Worm (Caenorhabditis elegans) whole organism, L1 larva: ENCODE data around the gene spat-2.
A peak's percentile ranks its signal among the peaks of the same experiment; 100 is the strongest.
"Not testable (repeated sequence)": the region's sequence is repeated elsewhere in the genome, so short reads cannot be mapped to it uniquely, and the experiment has no call there.

ENCODE experiments used
- C16A3.4 ChIP-seq: fragments of 150-350 bp; optimal IDR thresholded peaks from 2 replicates; lab custom pipeline; 2014; ENCODE audit warnings: missing biosample characterization, missing genetic modification characterization
- F16B12.6 ChIP-seq: fragments of 150-350 bp; optimal IDR thresholded peaks from 2 replicates; lab custom pipeline; 2014; ENCODE audit warnings: missing biosample characterization, missing genetic modification characterization
- Y116A8C.19 ChIP-seq: sonication (generic microtip); optimal IDR thresholded peaks from 2 replicates; lab custom pipeline; 2016; ENCODE audit warnings: missing compliant biosample characterization, missing genetic modification characterization, borderline replicate concordance
- blmp-1 ChIP-seq: fragments of 150-350 bp; optimal IDR thresholded peaks from 2 replicates; lab custom pipeline; 2014; ENCODE audit warnings: missing biosample characterization, missing genetic modification characterization
- ceh-82 ChIP-seq, 3 experiments: fragments of 150-350 bp in 1 of 3; sonication (generic microtip) in 2 of 3; optimal IDR thresholded peaks; 2 replicates each; lab custom pipeline; 2014 to 2017; ENCODE audit warnings: missing biosample characterization in 3 of 3, missing genetic modification characterization in 3 of 3
- ceh-88 ChIP-seq: fragments of 200-800 bp; sonication (Bioruptor generic); IDR thresholded peaks from 2 replicates; pipeline ENCODE4 v1.3.6; 2022; ENCODE audit warnings: missing genetic modification characterization, missing compliant biosample characterization
- ces-1 ChIP-seq: fragments of 150-350 bp; optimal IDR thresholded peaks from 2 replicates; lab custom pipeline; 2014; ENCODE audit warnings: missing biosample characterization, missing genetic modification reagents, missing genetic modification characterization
- dpl-1 ChIP-seq, 3 experiments: fragments of 150-350 bp in 2 of 3; sonication (generic microtip) in 1 of 3; optimal IDR thresholded peaks; 2 replicates each; lab custom pipeline; 2014 to 2017; ENCODE audit warnings: missing biosample characterization in 3 of 3, missing genetic modification characterization in 3 of 3, missing genetic modification reagents in 3 of 3
- efl-1 ChIP-seq, 4 experiments: fragments of 150-350 bp; optimal IDR thresholded peaks in 3 of 4; peaks in 1 of 4; 1 replicate in 1 of 4; 2 replicates in 3 of 4; lab custom pipeline; 2014; ENCODE audit warnings: missing biosample characterization in 2 of 4, missing genetic modification characterization in 2 of 4, missing genetic modification reagents in 2 of 4
- elt-2 ChIP-seq: sonication (generic microtip); optimal IDR thresholded peaks from 2 replicates; lab custom pipeline; 2016; ENCODE audit warnings: missing genetic modification characterization, mild to moderate bottlenecking, inconsistent platforms, missing compliant biosample characterization, missing genetic modification reagents
- elt-3 ChIP-seq, 6 experiments: fragments of 150-350 bp in 1 of 6; sonication (generic microtip); optimal IDR thresholded peaks; 2 replicates each; lab custom pipeline; 2017 to 2018; ENCODE audit warnings: missing biosample characterization in 6 of 6, missing genetic modification characterization in 6 of 6, inconsistent platforms in 1 of 6
- ets-5 ChIP-seq: fragments of 200-800 bp; sonication (Bioruptor generic); IDR thresholded peaks from 2 replicates; pipeline ENCODE4 v1.3.6; 2022; ENCODE audit warnings: missing genetic modification characterization, missing compliant biosample characterization
- fkh-10 ChIP-seq: sonication (generic microtip); optimal IDR thresholded peaks from 2 replicates; lab custom pipeline; 2017; ENCODE audit warnings: missing biosample characterization, missing genetic modification reagents, missing genetic modification characterization
- fkh-8 ChIP-seq: sonication (generic microtip); optimal IDR thresholded peaks from 2 replicates; lab custom pipeline; 2016; ENCODE audit warnings: mild to moderate bottlenecking, missing genetic modification characterization, missing compliant biosample characterization
- hlh-17 ChIP-seq: fragments of 200-800 bp; sonication (Bioruptor generic); optimal IDR thresholded peaks from 2 replicates; lab custom pipeline; 2018; ENCODE audit warnings: missing genetic modification characterization, mild to moderate bottlenecking, missing compliant biosample characterization, moderate library complexity, borderline replicate concordance
- isw-1 ChIP-seq: fragments of 200-800 bp; sonication (Bioruptor generic); IDR thresholded peaks from 2 replicates; pipeline ENCODE4 v1.3.6; 2022; ENCODE audit warnings: missing genetic modification characterization, missing compliant biosample characterization
- jun-1 ChIP-seq: fragments of 150-350 bp; optimal IDR thresholded peaks from 2 replicates; lab custom pipeline; 2014; ENCODE audit warnings: missing biosample characterization, missing genetic modification reagents, missing genetic modification characterization
- lin-14 ChIP-seq: fragments of 200-800 bp; sonication (Bioruptor generic); optimal IDR thresholded peaks from 2 replicates; lab custom pipeline; 2018; ENCODE audit warnings: mild to moderate bottlenecking, missing genetic modification characterization, moderate library complexity, missing compliant biosample characterization
- lin-15B ChIP-seq: fragments of 150-350 bp; sonication (generic microtip); optimal IDR thresholded peaks from 3 replicates; lab custom pipeline; 2014; ENCODE audit warnings: missing biosample characterization, missing genetic modification characterization
- mdl-1 ChIP-seq, 2 experiments: fragments of 150-350 bp; optimal IDR thresholded peaks; 2 replicates each; lab custom pipeline; 2014 to 2017; ENCODE audit warnings: missing biosample characterization in 2 of 2, missing genetic modification characterization in 2 of 2, inconsistent platforms in 1 of 2
- mep-1 ChIP-seq: fragments of 150-350 bp; optimal IDR thresholded peaks from 2 replicates; lab custom pipeline; 2014; ENCODE audit warnings: missing biosample characterization, missing genetic modification characterization
- nhr-12 ChIP-seq: sonication (generic microtip); optimal IDR thresholded peaks from 2 replicates; lab custom pipeline; 2017; ENCODE audit warnings: missing biosample characterization, missing genetic modification characterization
- nhr-19 ChIP-seq: fragments of 200-800 bp; sonication (Bioruptor generic); conservative IDR thresholded peaks from 2 replicates; pipeline ENCODE4 v1.3.6; 2022; ENCODE audit warnings: missing genetic modification characterization, missing compliant biosample characterization
- nhr-20 ChIP-seq: sonication (generic microtip); optimal IDR thresholded peaks from 2 replicates; lab custom pipeline; 2016; ENCODE audit warnings: mild to moderate bottlenecking, missing genetic modification characterization, missing compliant biosample characterization
- nhr-28 ChIP-seq: fragments of 150-350 bp; optimal IDR thresholded peaks from 2 replicates; lab custom pipeline; 2014; ENCODE audit warnings: missing biosample characterization, missing genetic modification characterization
- nhr-47 ChIP-seq: sonication (generic microtip); optimal IDR thresholded peaks from 2 replicates; lab custom pipeline; 2016; ENCODE audit warnings: mild to moderate bottlenecking, missing genetic modification characterization, moderate library complexity, missing compliant biosample characterization
- nhr-71 ChIP-seq: sonication (generic microtip); optimal IDR thresholded peaks from 2 replicates; lab custom pipeline; 2016; ENCODE audit warnings: mild to moderate bottlenecking, missing genetic modification characterization, moderate library complexity, missing compliant biosample characterization
- nhr-76 ChIP-seq: sonication (generic microtip); optimal IDR thresholded peaks from 2 replicates; lab custom pipeline; 2017; ENCODE audit warnings: missing biosample characterization, missing genetic modification characterization
- nhr-77 ChIP-seq: fragments of 150-350 bp; optimal IDR thresholded peaks from 2 replicates; lab custom pipeline; 2014; ENCODE audit warnings: missing biosample characterization, missing genetic modification characterization
- nhr-90 ChIP-seq: sonication (generic microtip); optimal IDR thresholded peaks from 2 replicates; lab custom pipeline; 2016; ENCODE audit warnings: mild to moderate bottlenecking, missing genetic modification characterization, missing compliant biosample characterization; ENCODE audit not compliant: poor library complexity
- pag-3 ChIP-seq: sonication (generic microtip); optimal IDR thresholded peaks from 2 replicates; lab custom pipeline; 2017; ENCODE audit warnings: missing genetic modification characterization, mild to moderate bottlenecking, missing compliant biosample characterization, antibody characterized with exemption, borderline replicate concordance; ENCODE audit not compliant: insufficient read depth
- pax-3 ChIP-seq: fragments of 200-800 bp; sonication (Bioruptor generic); optimal IDR thresholded peaks from 2 replicates; lab custom pipeline; 2018; ENCODE audit warnings: mild to moderate bottlenecking, missing genetic modification characterization, moderate library complexity, missing compliant biosample characterization
- pqm-1 ChIP-seq: sonication (generic microtip); optimal IDR thresholded peaks from 3 replicates; lab custom pipeline; 2017; ENCODE audit warnings: missing biosample characterization, missing genetic modification characterization
- snpc-4 ChIP-seq: fragments of 150-350 bp; optimal IDR thresholded peaks from 2 replicates; lab custom pipeline; 2014; ENCODE audit warnings: missing biosample characterization, missing genetic modification characterization
- snu-23 ChIP-seq: sonication (generic microtip); optimal IDR thresholded peaks from 2 replicates; lab custom pipeline; 2016; ENCODE audit warnings: missing genetic modification characterization, missing compliant biosample characterization
- sox-4 ChIP-seq: sonication (generic microtip); optimal IDR thresholded peaks from 2 replicates; lab custom pipeline; 2016; ENCODE audit warnings: missing genetic modification characterization, missing compliant biosample characterization
- sup-37 ChIP-seq: fragments of 200-800 bp; sonication (Bioruptor generic); optimal IDR thresholded peaks from 2 replicates; lab custom pipeline; 2018; ENCODE audit warnings: mild to moderate bottlenecking, missing genetic modification characterization, missing compliant biosample characterization
- swsn-7 ChIP-seq: sonication (generic microtip); optimal IDR thresholded peaks from 2 replicates; lab custom pipeline; 2016; ENCODE audit warnings: missing genetic modification characterization, missing compliant biosample characterization
- tbx-2 ChIP-seq: sonication (generic microtip); optimal IDR thresholded peaks from 2 replicates; lab custom pipeline; 2016; ENCODE audit warnings: missing genetic modification characterization, missing compliant biosample characterization
- unc-62 ChIP-seq: fragments of 150-350 bp; optimal IDR thresholded peaks from 2 replicates; lab custom pipeline; 2014; ENCODE audit warnings: missing biosample characterization, missing genetic modification reagents, missing genetic modification characterization
- unc-86 ChIP-seq: sonication (generic microtip); optimal IDR thresholded peaks from 2 replicates; lab custom pipeline; 2016; ENCODE audit warnings: missing genetic modification characterization, missing compliant biosample characterization
- unc-98 ChIP-seq: fragments of 200-800 bp; sonication (Bioruptor generic); IDR thresholded peaks from 2 replicates; pipeline ENCODE4 v1.3.6; 2022; ENCODE audit warnings: missing genetic modification characterization, missing compliant biosample characterization
- xbp-1 ChIP-seq: sonication (generic microtip); optimal IDR thresholded peaks from 2 replicates; lab custom pipeline; 2016; ENCODE audit warnings: missing genetic modification characterization, missing compliant biosample characterization
- zag-1 ChIP-seq: fragments of 150-350 bp; optimal IDR thresholded peaks from 2 replicates; lab custom pipeline; 2014; ENCODE audit warnings: missing biosample characterization, missing genetic modification characterization

Gene spat-2

ce11 chrIII:11029337-11029736 is 7.4 kb upstream of the spat-2 start, which contains the start of gene Y48A6B.8:
Y48A6B.8 (minus strand) TSS chrIII:11029437.
- TF ChIP-seq ces-1 (GFP tag; lab: Kevin White, UChicago); sox-4; lin-14: not testable (repeated sequence)

DNA sequence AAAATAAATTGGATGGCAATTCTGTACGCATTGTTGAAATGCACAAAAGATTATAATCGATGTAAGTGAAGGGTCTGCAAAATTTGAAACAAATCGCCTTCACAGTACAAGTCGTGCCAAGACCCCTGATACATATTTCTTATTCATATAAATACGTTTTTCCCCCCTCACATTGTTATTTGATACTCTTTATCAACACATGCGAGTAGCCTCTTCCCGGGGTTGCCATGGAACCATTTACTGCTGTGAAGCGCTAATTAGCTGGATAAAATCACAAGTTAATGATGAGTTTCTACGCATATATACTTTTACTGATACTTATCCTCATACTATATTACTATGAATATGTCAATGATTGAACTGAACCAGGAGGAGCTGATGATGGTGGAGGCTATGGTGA is 5.4 kb upstream of the spat-2 start, which contains the start of gene Y48A6B.14:
Y48A6B.14 (plus strand) TSS at position 301 of the 400 bp plus-strand sequence.
- TF ChIP-seq efl-1 (optimal IDR thresholded peaks at IDR 0.05; lab: Kevin White, UChicago), result no peak
- TF ChIP-seq efl-1 (GFP tag; optimal IDR thresholded peaks at IDR 0.05 in 1 of 2; lab: Kevin White, UChicago), result peak in 1 of 2 experiments; percentile 56
- TF ChIP-seq sup-37 (GFP tag; lab: Kevin White, UChicago), result no peak
- TF ChIP-seq fkh-10 (GFP tag; lab: Kevin White, UChicago), result no peak

DNA sequence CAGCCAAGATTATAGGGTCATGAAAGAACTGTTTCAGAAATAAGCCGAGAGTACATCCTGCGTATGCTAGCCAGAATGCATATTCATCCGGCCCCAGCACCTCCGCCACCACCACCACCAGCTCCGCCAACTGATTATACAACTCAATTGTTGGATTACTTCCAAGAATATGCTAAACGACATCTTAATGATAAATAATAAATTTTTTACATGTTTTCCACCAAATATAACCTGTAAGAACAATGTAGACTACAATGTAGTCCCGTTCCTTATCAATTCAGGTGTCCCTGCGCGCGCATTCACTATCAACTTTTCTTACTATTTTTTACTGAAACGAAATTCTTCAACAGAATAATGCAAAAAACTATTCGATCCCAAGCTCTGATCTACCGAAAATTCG is 3.9 kb upstream of the spat-2 start, which contains the start of gene Y48A6B.9:
Y48A6B.9 (plus strand) TSS at position 301 of the 400 bp plus-strand sequence.
- no peak for TF ChIP-seq unc-62 (GFP tag; lab: Kevin White, UChicago)
- TF ChIP-seq efl-1 (optimal IDR thresholded peaks at IDR 0.05; lab: Kevin White, UChicago), result no peak
- peak in 1 of 2 experiments; percentile 24 for TF ChIP-seq efl-1 (GFP tag; optimal IDR thresholded peaks at IDR 0.05 in 1 of 2; lab: Kevin White, UChicago)

ce11 chrIII:11036132-11036531 is 608 bp upstream of the spat-2 start:
- TF ChIP-seq nhr-12 (tag; lab: Kevin White, UChicago) (no peak), fkh-8 (tag; lab: Kevin White, UChicago) (peak; percentile 52), hlh-17 (GFP tag; lab: Kevin White, UChicago) (no peak), nhr-47 (tag; lab: Kevin White, UChicago) (peak; percentile 84), snu-23 (GFP tag; lab: Kevin White, UChicago) (peak; percentile 87), nhr-19 (peak; percentile 68), elt-3 (tag; optimal IDR thresholded peaks at IDR 0.05; lab: Kevin White, UChicago) (peak in 2 of 6 experiments; percentile 57 to 75), zag-1 (tag; lab: Kevin White, UChicago) (no peak), ets-5 (no peak), pqm-1 (tag; lab: Kevin White, UChicago) (no peak), isw-1 (GFP tag; lab: Robert Waterston, UW) (peak; percentile 65), nhr-71 (peak; percentile 83), ceh-82 (tag; optimal IDR thresholded peaks at IDR 0.05; lab: Kevin White, UChicago) (peak; percentile 80 to 88 (median 82)), snpc-4 (tag; lab: Kevin White, UChicago) (peak; percentile 69), nhr-76 (tag; lab: Kevin White, UChicago) (no peak), nhr-20 (peak; percentile 75), nhr-77 (tag; lab: Kevin White, UChicago) (peak; percentile 56), Y116A8C.19 (no peak), unc-62 (GFP tag; lab: Kevin White, UChicago) (no peak), unc-98 (GFP tag; lab: Robert Waterston, UW) (no peak; the same call in 1 of the 2 replicates), ceh-88 (no peak), blmp-1 (tag; lab: Kevin White, UChicago) (peak; percentile 36), F16B12.6 (tag; lab: Kevin White, UChicago) (peak; percentile 100), unc-86 (tag; lab: Kevin White, UChicago) (peak; percentile 80), mep-1 (tag; lab: Kevin White, UChicago) (peak; percentile 83), lin-14 (peak; percentile 74), pax-3 (peak; percentile 38), xbp-1 (tag; lab: Kevin White, UChicago) (peak; percentile 77), tbx-2 (tag; lab: Kevin White, UChicago) (peak; percentile 78), fkh-10 (GFP tag; lab: Kevin White, UChicago) (peak; percentile 41), C16A3.4 (tag; lab: Kevin White, UChicago) (peak; percentile 76), nhr-90 (tag; lab: Kevin White, UChicago) (peak; percentile 69), nhr-28 (tag; lab: Kevin White, UChicago) (no peak), pag-3 (tag; lab: Kevin White, UChicago) (no peak), elt-2 (peak; percentile 27), dpl-1 (GFP tag; optimal IDR thresholded peaks at IDR 0.05; lab: Kevin White, UChicago) (peak; percentile 69 to 83 (median 82)), swsn-7 (peak; percentile 81), lin-15B (tag; lab: Kevin White, UChicago) (peak; percentile 44), mdl-1 (tag; optimal IDR thresholded peaks at IDR 0.05; lab: Kevin White, UChicago) (peak in 1 of 2 experiments; percentile 48), jun-1 (tag; lab: Kevin White, UChicago) (peak; percentile 50)
